Fruit fly (Drosophila melanogaster) whole organism, prepupa: ENCODE measurements around the gene CG7650.

ENCODE experiments used
- Blimp-1 ChIP-seq: fragments of 200-800 bp; sonication (Bioruptor generic); optimal IDR thresholded peaks from 3 replicates; lab custom pipeline; 2017; ENCODE audit warnings: missing biosample characterization, missing genetic modification characterization, mild to moderate bottlenecking, moderate library complexity, missing genetic modification reagents
- CG10631 ChIP-seq: fragments of 200-800 bp; sonication (Bioruptor generic); optimal IDR thresholded peaks from 2 replicates; lab custom pipeline; 2016; ENCODE audit warnings: missing biosample characterization, missing genetic modification characterization
- CG10669 ChIP-seq: fragments of 200-800 bp; sonication (Bioruptor generic); optimal IDR thresholded peaks from 3 replicates; lab custom pipeline; 2018; ENCODE audit warnings: missing biosample characterization, mild to moderate bottlenecking, missing genetic modification characterization, moderate library complexity
- CG11294 ChIP-seq: fragments of 200-800 bp; sonication (Bioruptor generic); IDR thresholded peaks from 2 replicates; pipeline ENCODE4 v1.3.6; 2022; ENCODE audit warnings: missing biosample characterization, missing genetic modification characterization
- CG11902 ChIP-seq: fragments of 200-800 bp; sonication (Bioruptor generic); optimal IDR thresholded peaks from 3 replicates; lab custom pipeline; 2016; ENCODE audit warnings: missing biosample characterization, missing genetic modification characterization
- CG15336 ChIP-seq: fragments of 200-800 bp; sonication (Bioruptor generic); IDR thresholded peaks from 2 replicates; pipeline ENCODE4 v1.3.6; 2022; ENCODE audit warnings: missing biosample characterization, missing genetic modification characterization
- CG1621 ChIP-seq: fragments of 200-800 bp; sonication (Bioruptor generic); optimal IDR thresholded peaks from 3 replicates; lab custom pipeline; 2018; ENCODE audit warnings: missing biosample characterization, mild to moderate bottlenecking, missing genetic modification characterization
- CG16779 ChIP-seq: fragments of 200-800 bp; sonication (Bioruptor generic); optimal IDR thresholded peaks from 3 replicates; lab custom pipeline; 2017; ENCODE audit warnings: missing biosample characterization, mild to moderate bottlenecking, missing genetic modification characterization
- CG3919 ChIP-seq: fragments of 200-800 bp; sonication (Bioruptor generic); optimal IDR thresholded peaks from 3 replicates; lab custom pipeline; 2016; ENCODE audit warnings: missing biosample characterization, missing genetic modification characterization
- CG4318 ChIP-seq: fragments of 200-800 bp; sonication (Bioruptor generic); optimal IDR thresholded peaks from 3 replicates; lab custom pipeline; 2017; ENCODE audit warnings: missing biosample characterization, mild to moderate bottlenecking, missing genetic modification characterization
- CG6163 ChIP-seq: fragments of 200-800 bp; sonication (Bioruptor generic); IDR thresholded peaks from 3 replicates; pipeline ENCODE4 v1.3.6; 2022; ENCODE audit warnings: missing biosample characterization, missing genetic modification characterization
- CG6792 ChIP-seq: fragments of 200-800 bp; sonication (Bioruptor generic); optimal IDR thresholded peaks from 3 replicates; lab custom pipeline; 2016; ENCODE audit warnings: missing biosample characterization, missing genetic modification characterization
- CG6808 ChIP-seq: fragments of 200-800 bp; sonication (Bioruptor generic); optimal IDR thresholded peaks from 3 replicates; lab custom pipeline; 2017; ENCODE audit warnings: missing biosample characterization, missing genetic modification characterization, mild to moderate bottlenecking, moderate library complexity, missing genetic modification reagents
- CG6854 ChIP-seq: fragments of 200-800 bp; sonication (Bioruptor generic); optimal IDR thresholded peaks from 2 replicates; lab custom pipeline; 2017; ENCODE audit warnings: missing biosample characterization, mild to moderate bottlenecking, missing genetic modification characterization
- CG7368 ChIP-seq: fragments of 200-800 bp; sonication (Bioruptor generic); optimal IDR thresholded peaks from 3 replicates; lab custom pipeline; 2016; ENCODE audit warnings: missing biosample characterization, missing genetic modification characterization
- CG8119 ChIP-seq: fragments of 200-800 bp; sonication (Bioruptor generic); IDR thresholded peaks from 3 replicates; pipeline ENCODE4 v1.3.6; 2022; ENCODE audit warnings: missing biosample characterization, missing genetic modification characterization
- CG8319 ChIP-seq: fragments of 200-800 bp; sonication (Bioruptor generic); optimal IDR thresholded peaks from 3 replicates; lab custom pipeline; 2016; ENCODE audit warnings: missing biosample characterization, missing genetic modification characterization
- CG9139 ChIP-seq: fragments of 200-800 bp; sonication (Bioruptor generic); optimal IDR thresholded peaks from 3 replicates; lab custom pipeline; 2017; ENCODE audit warnings: missing biosample characterization, mild to moderate bottlenecking, missing genetic modification characterization
- Eip93F ChIP-seq: fragments of 200-800 bp; sonication (Bioruptor generic); optimal IDR thresholded peaks from 2 replicates; lab custom pipeline; 2016; ENCODE audit warnings: missing biosample characterization, mild to moderate bottlenecking, missing genetic modification characterization
- Ets96B ChIP-seq: fragments of 200-800 bp; optimal IDR thresholded peaks from 2 replicates; lab custom pipeline; 2019; ENCODE audit warnings: missing biosample characterization, mild to moderate bottlenecking, missing genetic modification characterization, moderate library complexity
- Hr38 ChIP-seq: sonication (Bioruptor generic); optimal IDR thresholded peaks from 2 replicates; lab custom pipeline; 2016; ENCODE audit warnings: missing biosample characterization, missing genetic modification characterization
- Hr39 ChIP-seq: fragments of 200-800 bp; sonication (Bioruptor generic); optimal IDR thresholded peaks from 2 replicates; lab custom pipeline; 2016; ENCODE audit warnings: missing biosample characterization, missing genetic modification characterization
- Hr4 ChIP-seq: fragments of 200-800 bp; sonication (Bioruptor generic); optimal IDR thresholded peaks from 3 replicates; lab custom pipeline; 2016; ENCODE audit warnings: missing biosample characterization, missing genetic modification characterization
- Met ChIP-seq: fragments of 200-800 bp; sonication (Bioruptor generic); optimal IDR thresholded peaks from 3 replicates; lab custom pipeline; 2016; ENCODE audit warnings: missing biosample characterization, missing genetic modification characterization
- OdsH ChIP-seq: fragments of 200-800 bp; sonication (Bioruptor generic); optimal IDR thresholded peaks from 3 replicates; lab custom pipeline; 2016; ENCODE audit warnings: missing biosample characterization, missing genetic modification characterization
- Smox ChIP-seq: fragments of 200-800 bp; sonication (Bioruptor generic); optimal IDR thresholded peaks from 3 replicates; lab custom pipeline; 2016; ENCODE audit warnings: missing biosample characterization, missing genetic modification characterization
- Sox102F ChIP-seq: fragments of 200-800 bp; sonication (Bioruptor generic); optimal IDR thresholded peaks from 2 replicates; lab custom pipeline; 2016; ENCODE audit warnings: missing biosample characterization, mild to moderate bottlenecking, missing genetic modification characterization
- Sox14 ChIP-seq: fragments of 200-800 bp; sonication (Bioruptor generic); optimal IDR thresholded peaks from 3 replicates; lab custom pipeline; 2016; ENCODE audit warnings: missing biosample characterization, missing genetic modification characterization
- cyc ChIP-seq: fragments of 200-800 bp; sonication (Bioruptor generic); optimal IDR thresholded peaks from 3 replicates; lab custom pipeline; 2016; ENCODE audit warnings: missing biosample characterization, missing genetic modification characterization
- dac ChIP-seq: fragments of 200-800 bp; sonication (Bioruptor generic); optimal IDR thresholded peaks from 2 replicates; lab custom pipeline; 2017; ENCODE audit warnings: missing biosample characterization, mild to moderate bottlenecking, missing genetic modification characterization
- dsx ChIP-seq: fragments of 200-800 bp; optimal IDR thresholded peaks from 3 replicates; lab custom pipeline; 2019; ENCODE audit warnings: missing biosample characterization, mild to moderate bottlenecking, missing genetic modification characterization, moderate library complexity; ENCODE audit not compliant: poor library complexity, severe bottlenecking
- eg ChIP-seq: fragments of 200-800 bp; sonication (Bioruptor generic); IDR thresholded peaks from 3 replicates; pipeline ENCODE4 v1.3.6; 2022; ENCODE audit warnings: missing biosample characterization, missing genetic modification characterization
- esn ChIP-seq: fragments of 200-800 bp; sonication (Bioruptor generic); optimal IDR thresholded peaks from 2 replicates; lab custom pipeline; 2016; ENCODE audit warnings: missing biosample characterization, mild to moderate bottlenecking, missing genetic modification characterization, moderate library complexity
- fd59A ChIP-seq: fragments of 200-800 bp; sonication (Bioruptor generic); optimal IDR thresholded peaks from 2 replicates; lab custom pipeline; 2017; ENCODE audit warnings: missing biosample characterization, mild to moderate bottlenecking, missing genetic modification characterization, missing genetic modification reagents
- fkh ChIP-seq: fragments of 200-800 bp; sonication (Bioruptor generic); optimal IDR thresholded peaks from 3 replicates; lab custom pipeline; 2017; ENCODE audit warnings: missing biosample characterization, mild to moderate bottlenecking, missing genetic modification characterization, moderate library complexity
- net ChIP-seq: fragments of 200-800 bp; sonication (Bioruptor generic); optimal IDR thresholded peaks from 3 replicates; lab custom pipeline; 2016; ENCODE audit warnings: missing biosample characterization, missing genetic modification characterization
- pdm3 ChIP-seq: fragments of 200-800 bp; sonication (Bioruptor generic); optimal IDR thresholded peaks from 3 replicates; lab custom pipeline; 2016; ENCODE audit warnings: missing biosample characterization, missing genetic modification characterization
- salr ChIP-seq, 2 experiments: fragments of 200-800 bp; sonication (Bioruptor generic); optimal IDR thresholded peaks; 3 replicates each; lab custom pipeline; 2016 to 2018; ENCODE audit warnings: missing biosample characterization in 2 of 2, missing genetic modification characterization in 2 of 2, mild to moderate bottlenecking in 1 of 2
- spab ChIP-seq: fragments of 200-800 bp; sonication (Bioruptor generic); optimal IDR thresholded peaks from 2 replicates; lab custom pipeline; 2017; ENCODE audit warnings: missing biosample characterization, mild to moderate bottlenecking, missing genetic modification characterization, missing genetic modification reagents
- ss ChIP-seq, 2 experiments: fragments of 200-800 bp; sonication (Bioruptor generic); optimal IDR thresholded peaks; 2 replicates in 1 of 2; 3 replicates in 1 of 2; lab custom pipeline; 2017 to 2018; ENCODE audit warnings: mild to moderate bottlenecking in 2 of 2, missing biosample characterization in 2 of 2, missing genetic modification characterization in 2 of 2, moderate library complexity in 1 of 2
- svp ChIP-seq: fragments of 200-800 bp; sonication (Bioruptor generic); peaks from one replicate; lab custom pipeline; 2016; ENCODE audit warnings: missing biosample characterization, missing genetic modification characterization

The CG7650 gene

DNA sequence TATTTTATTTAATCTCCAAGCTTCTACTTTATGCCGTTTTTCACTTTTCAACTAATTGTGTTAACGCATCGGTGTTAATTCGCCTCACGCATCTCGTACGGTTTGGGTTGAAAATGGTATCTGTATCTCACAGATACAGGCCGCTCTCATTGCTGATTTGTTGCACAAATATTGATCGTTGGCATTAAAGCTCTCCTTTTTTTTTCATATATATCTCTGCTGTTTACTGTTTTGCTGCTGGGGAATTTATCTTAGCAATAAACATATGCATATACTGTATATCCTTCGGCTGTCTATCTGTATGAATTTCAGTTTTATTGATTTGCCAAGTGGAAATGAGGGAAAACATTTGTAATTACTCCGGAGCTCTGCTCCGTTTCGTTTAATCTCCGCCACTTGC lies 22.5 kb upstream of the CG7650 start (continued):
- TF ChIP-seq CG9139 (GFP tag; lab: Kevin White, UChicago) (peak; percentile 23), salr (GFP tag; optimal IDR thresholded peaks at IDR 0.05; lab: Kevin White, UChicago) (no peak), Met (GFP tag; lab: Kevin White, UChicago) (peak; percentile 9), eg (GFP tag; lab: Robert Waterston, UW) (no peak), pdm3 (GFP tag; lab: Kevin White, UChicago) (no peak), Smox (GFP tag; lab: Kevin White, UChicago) (no peak), CG6163 (GFP tag; lab: Robert Waterston, UW) (no peak), Hr4 (no peak), CG11294 (GFP tag; lab: Robert Waterston, UW) (no peak), CG10631 (GFP tag; lab: Kevin White, UChicago) (no peak), fd59A (GFP tag; lab: Kevin White, UChicago) (no peak), net (no peak), cyc (no peak)

DNA sequence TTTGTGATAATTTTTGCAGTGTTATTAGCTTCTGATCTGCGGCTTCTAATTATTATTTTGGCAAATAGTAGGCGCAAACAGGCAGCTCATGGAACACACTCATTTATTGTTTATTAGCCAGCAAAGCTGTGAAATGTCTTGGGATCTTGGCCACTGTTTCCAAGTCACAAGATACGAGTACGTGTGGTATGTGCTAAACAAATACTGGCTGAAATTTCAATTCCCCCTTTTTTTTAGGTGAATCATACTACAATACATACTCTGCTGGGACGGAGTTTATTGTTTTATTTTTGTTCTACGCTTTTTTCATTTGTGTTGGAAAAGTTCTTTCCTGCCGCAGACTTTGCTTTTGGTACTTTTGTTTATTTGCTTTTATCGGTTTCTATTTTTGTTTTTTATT lies 20.9 kb upstream of the CG7650 start:
- TF ChIP-seq fkh (GFP tag; lab: Kevin White, UChicago) (peak; percentile 73), dsx (GFP tag; lab: Kevin White, UChicago) (no peak)

DNA sequence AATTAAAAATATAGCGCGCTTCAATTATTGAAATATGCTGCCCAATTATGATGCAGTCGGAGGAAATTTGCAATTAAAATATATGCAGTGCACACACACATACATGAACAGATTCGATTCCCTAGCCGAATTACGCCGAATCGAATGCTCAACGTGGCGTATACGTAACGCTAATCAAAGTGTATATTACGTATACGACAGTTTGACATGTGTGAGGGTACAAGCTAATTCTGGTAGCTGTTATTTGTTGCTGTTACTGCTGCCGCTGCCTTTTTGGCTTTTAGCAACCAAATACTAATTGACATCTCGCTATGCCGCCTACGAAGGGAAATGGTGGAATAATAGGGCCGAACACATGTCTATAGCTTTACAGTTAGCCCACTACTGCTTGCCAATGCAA lies 17.1 kb upstream of the CG7650 start:
- TF ChIP-seq Blimp-1 (GFP tag; lab: Kevin White, UChicago) (no peak), CG6792 (GFP tag; lab: Kevin White, UChicago) (no peak), svp (GFP tag; lab: Kevin White, UChicago) (no peak), CG6854 (no peak), ss (GFP tag; optimal IDR thresholded peaks at IDR 0.05; lab: Kevin White, UChicago) (no peak), Eip93F (GFP tag; lab: Kevin White, UChicago) (no peak), Ets96B (tag; lab: Kevin White, UChicago) (no peak), CG6808 (GFP tag; lab: Kevin White, UChicago) (no peak), CG8319 (GFP tag; lab: Kevin White, UChicago) (no peak), salr (GFP tag; optimal IDR thresholded peaks at IDR 0.05; lab: Kevin White, UChicago) (no peak), CG6163 (GFP tag; lab: Robert Waterston, UW) (no peak)

DNA sequence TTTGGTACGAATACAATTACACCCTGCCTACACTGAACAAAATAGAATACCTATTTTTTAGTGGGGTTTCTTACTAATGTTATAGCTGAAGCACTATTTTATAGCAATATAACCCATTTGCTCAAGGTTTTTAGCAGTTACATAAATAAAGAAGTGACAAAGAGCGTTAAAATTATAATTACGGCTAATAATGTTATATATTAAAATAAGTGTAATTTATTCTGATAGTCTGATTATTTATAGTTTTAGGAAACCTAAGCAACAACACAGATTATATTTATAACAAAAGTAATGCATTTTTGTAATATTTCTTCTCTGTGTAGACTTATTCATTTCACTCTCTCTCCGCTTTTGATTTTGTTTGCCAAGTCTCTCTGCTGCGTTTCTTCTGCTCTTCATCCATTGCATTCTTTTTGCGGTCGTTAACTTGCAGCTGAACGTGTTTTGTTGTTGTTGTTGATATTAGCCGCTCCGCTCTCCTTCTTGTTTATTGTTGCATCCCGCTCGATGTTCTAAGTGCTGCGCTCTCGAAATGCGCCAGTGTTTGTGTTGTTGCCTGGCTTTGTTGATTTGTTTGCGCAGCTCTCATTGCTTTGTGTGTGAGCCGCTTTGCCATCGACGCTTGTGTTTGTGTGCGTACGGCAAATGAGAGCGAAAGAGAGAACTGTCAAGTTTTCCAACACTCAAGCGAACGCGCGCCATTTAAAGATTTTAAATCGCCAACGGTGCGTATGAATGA lies 15.7 kb upstream of the CG7650 start:
- TF ChIP-seq fd59A (GFP tag; lab: Kevin White, UChicago), result peak; percentile 90
- TF ChIP-seq CG4318 (GFP tag; lab: Kevin White, UChicago), result peak; percentile 98
- TF ChIP-seq OdsH (GFP tag; lab: Kevin White, UChicago), result peak; percentile 97
- TF ChIP-seq CG15336 (GFP tag; lab: Robert Waterston, UW), result peak; percentile 96
- peak; percentile 81 for TF ChIP-seq CG1621 (tag; lab: Kevin White, UChicago)
- TF ChIP-seq Sox14 (GFP tag; lab: Kevin White, UChicago), result peak; percentile 90
- peak; percentile 87 for TF ChIP-seq CG11294 (GFP tag; lab: Robert Waterston, UW)
- peak; percentile 82 for TF ChIP-seq CG6854
- peak; percentile 94 for TF ChIP-seq Blimp-1 (GFP tag; lab: Kevin White, UChicago)
- peak; percentile 92 for TF ChIP-seq net
- peak; percentile 90 for TF ChIP-seq CG10669 (GFP tag; lab: Kevin White, UChicago)
- TF ChIP-seq spab (GFP tag; lab: Kevin White, UChicago), result peak; percentile 89
- TF ChIP-seq Hr4, result peak; percentile 94
- TF ChIP-seq fkh (GFP tag; lab: Kevin White, UChicago), result peak; percentile 89
- peak; percentile 95 for TF ChIP-seq CG16779 (tag; lab: Kevin White, UChicago)
- TF ChIP-seq CG7368 (GFP tag; lab: Kevin White, UChicago), result peak; percentile 87
- TF ChIP-seq Hr38 (GFP tag; lab: Kevin White, UChicago), result no peak
- TF ChIP-seq CG8319 (GFP tag; lab: Kevin White, UChicago), result peak; percentile 89
- peak; percentile 89 for TF ChIP-seq Hr39 (GFP tag; lab: Kevin White, UChicago)
- peak; percentile 98 for TF ChIP-seq esn (GFP tag; lab: Kevin White, UChicago)
- peak; percentile 88 for TF ChIP-seq CG6163 (GFP tag; lab: Robert Waterston, UW)
- TF ChIP-seq eg (GFP tag; lab: Robert Waterston, UW), result peak; percentile 91
- TF ChIP-seq Sox102F (GFP tag; lab: Kevin White, UChicago), result peak; percentile 77
- TF ChIP-seq CG11902, result peak; percentile 91
- peak; percentile 72 for TF ChIP-seq dac (GFP tag; lab: Kevin White, UChicago)
- peak; percentile 96 for TF ChIP-seq CG6792 (GFP tag; lab: Kevin White, UChicago)
- TF ChIP-seq CG10631 (GFP tag; lab: Kevin White, UChicago), result peak; percentile 98
- TF ChIP-seq CG6808 (GFP tag; lab: Kevin White, UChicago), result peak; percentile 89
- TF ChIP-seq CG3919 (GFP tag; lab: Kevin White, UChicago), result peak; percentile 95
- TF ChIP-seq CG8119 (GFP tag; lab: Robert Waterston, UW), result peak; percentile 98
- peak; percentile 94 for TF ChIP-seq Ets96B (tag; lab: Kevin White, UChicago)
